Fruit fly (Drosophila melanogaster) whole organism, adult: ENCODE data around the gene Sfxn2.

Source experiments
- CG11617 ChIP-seq: fragments of 200-800 bp; sonication (Bioruptor generic); optimal IDR thresholded peaks from 2 replicates; lab custom pipeline; 2017; ENCODE audit warnings: mild to moderate bottlenecking, missing biosample characterization, missing genetic modification reagents, missing genetic modification characterization
- CG12768 ChIP-seq: fragments of 200-800 bp; sonication (Bioruptor generic); optimal IDR thresholded peaks from 2 replicates; lab custom pipeline; 2017; ENCODE audit warnings: missing biosample characterization, missing genetic modification characterization, mild to moderate bottlenecking, moderate library complexity, missing genetic modification reagents
- CG14711 ChIP-seq: fragments of 200-800 bp; sonication (Bioruptor generic); optimal IDR thresholded peaks from 2 replicates; lab custom pipeline; 2018; ENCODE audit warnings: missing biosample characterization, mild to moderate bottlenecking, missing genetic modification characterization, moderate library complexity
- CG1620 ChIP-seq: fragments of 200-800 bp; sonication (Bioruptor generic); optimal IDR thresholded peaks from 2 replicates; lab custom pipeline; 2016; ENCODE audit warnings: missing biosample characterization, missing genetic modification characterization
- CG33017 ChIP-seq: fragments of 200-800 bp; sonication (Bioruptor generic); optimal IDR thresholded peaks from 2 replicates; lab custom pipeline; 2018; ENCODE audit warnings: missing biosample characterization, mild to moderate bottlenecking, missing genetic modification characterization, moderate library complexity
- CG5204 ChIP-seq: fragments of 200-800 bp; sonication (Bioruptor generic); optimal IDR thresholded peaks from 2 replicates; lab custom pipeline; 2016; ENCODE audit warnings: missing biosample characterization, missing genetic modification characterization
- CG7045 ChIP-seq: fragments of 200-800 bp; sonication (Bioruptor generic); optimal IDR thresholded peaks from 2 replicates; lab custom pipeline; 2017; ENCODE audit warnings: missing biosample characterization, mild to moderate bottlenecking, missing genetic modification characterization
- CG7101 ChIP-seq: fragments of 200-800 bp; sonication (Bioruptor generic); optimal IDR thresholded peaks from 2 replicates; lab custom pipeline; 2018; ENCODE audit warnings: missing biosample characterization, mild to moderate bottlenecking, missing genetic modification characterization, moderate library complexity
- Clk ChIP-seq: fragments of 200-800 bp; sonication (Bioruptor generic); optimal IDR thresholded peaks from 2 replicates; lab custom pipeline; 2017; ENCODE audit warnings: missing biosample characterization, missing genetic modification characterization
- Crg-1 ChIP-seq: fragments of 200-800 bp; sonication (Bioruptor generic); optimal IDR thresholded peaks from 2 replicates; lab custom pipeline; 2016; ENCODE audit warnings: missing biosample characterization, missing genetic modification characterization
- Hr96 ChIP-seq: fragments of 200-800 bp; sonication (Bioruptor generic); optimal IDR thresholded peaks from 2 replicates; lab custom pipeline; 2016; ENCODE audit warnings: missing biosample characterization, missing genetic modification characterization
- Mnt ChIP-seq: fragments of 200-800 bp; sonication (Bioruptor generic); optimal IDR thresholded peaks from 2 replicates; lab custom pipeline; 2016; ENCODE audit warnings: missing biosample characterization, mild to moderate bottlenecking, missing genetic modification characterization
- bab1 ChIP-seq: fragments of 200-800 bp; sonication (Bioruptor generic); optimal IDR thresholded peaks from 3 replicates; lab custom pipeline; 2019; ENCODE audit warnings: missing biosample characterization, mild to moderate bottlenecking, missing genetic modification characterization, moderate library complexity
- cic ChIP-seq: fragments of 200-800 bp; sonication (Bioruptor generic); optimal IDR thresholded peaks from 2 replicates; lab custom pipeline; 2017; ENCODE audit warnings: missing biosample characterization, mild to moderate bottlenecking, missing genetic modification characterization, moderate library complexity
- cnc ChIP-seq, 2 experiments: fragments of >200 bp; optimal IDR thresholded peaks; 2 replicates each; lab custom pipeline; 2017
- kay ChIP-seq: fragments of 200-800 bp; sonication (Bioruptor generic); peaks from one replicate; lab custom pipeline; 2016; ENCODE audit warnings: missing biosample characterization, missing genetic modification characterization, borderline replicate concordance
- ovo ChIP-seq: fragments of 200-800 bp; sonication (Bioruptor generic); optimal IDR thresholded peaks from 2 replicates; lab custom pipeline; 2016; ENCODE audit warnings: missing biosample characterization, missing genetic modification characterization
- pad ChIP-seq: fragments of 200-800 bp; sonication (Bioruptor generic); optimal IDR thresholded peaks from 3 replicates; lab custom pipeline; 2017; ENCODE audit warnings: missing biosample characterization, missing genetic modification characterization, mild to moderate bottlenecking, moderate library complexity, missing genetic modification reagents
- tj ChIP-seq: fragments of 200-800 bp; sonication (Bioruptor generic); optimal IDR thresholded peaks from 3 replicates; lab custom pipeline; 2017; ENCODE audit warnings: missing biosample characterization, mild to moderate bottlenecking, missing genetic modification characterization, moderate library complexity
- toe ChIP-seq: fragments of 200-800 bp; sonication (Bioruptor generic); optimal IDR thresholded peaks from 2 replicates; lab custom pipeline; 2016; ENCODE audit warnings: missing biosample characterization, missing genetic modification characterization

Sfxn2 gene

dm6 chr3L:19071173-19071844 is 8.3 kb downstream of the Sfxn2 start:
- TF ChIP-seq kay (GFP tag; lab: Kevin White, UChicago) = peak; percentile 95
- TF ChIP-seq ovo (GFP tag; lab: Kevin White, UChicago) = peak; percentile 14
- TF ChIP-seq cic = peak; percentile 88
- TF ChIP-seq CG14711 = no peak
- TF ChIP-seq CG7101 (tag; lab: Kevin White, UChicago) = peak; percentile 1
- TF ChIP-seq CG12768 (GFP tag; lab: Kevin White, UChicago) = peak; percentile 14
- no peak for TF ChIP-seq CG5204 (GFP tag; lab: Kevin White, UChicago)
- TF ChIP-seq CG7045 (GFP tag; lab: Kevin White, UChicago) = peak; percentile 32
- TF ChIP-seq Mnt (GFP tag; lab: Kevin White, UChicago) = peak; percentile 20

DNA sequence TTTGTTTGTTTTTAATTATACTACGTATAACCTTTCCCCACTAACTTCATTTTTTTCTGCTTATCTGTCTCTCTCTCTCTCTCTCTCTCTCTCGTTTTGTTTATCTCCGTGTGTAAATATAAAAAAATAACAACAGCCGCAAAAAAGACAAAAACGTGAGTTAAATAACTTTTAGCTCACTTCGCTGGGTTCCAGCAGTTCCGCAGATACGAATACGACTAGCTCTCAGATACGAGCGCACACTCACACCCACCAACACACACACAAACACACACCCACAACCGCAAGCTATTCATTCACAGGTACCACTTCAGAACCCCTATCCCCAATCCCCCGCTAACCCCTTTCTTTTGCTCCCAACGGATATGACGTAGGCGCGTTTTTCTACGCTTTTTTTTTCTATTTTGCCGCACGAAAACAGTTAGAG is 9.2 kb downstream of the Sfxn2 start:
- TF ChIP-seq CG1620 (GFP tag; lab: Kevin White, UChicago) (no peak), Crg-1 (GFP tag; lab: Kevin White, UChicago) (peak; percentile 24), CG7045 (GFP tag; lab: Kevin White, UChicago) (peak; percentile 71), cic (peak; percentile 100), CG14711 (peak; percentile 31), Hr96 (GFP tag; lab: Kevin White, UChicago) (no peak), cnc (optimal IDR thresholded peaks at IDR 0.05; lab: Kevin White, UChicago) (no peak), CG5204 (GFP tag; lab: Kevin White, UChicago) (no peak), toe (GFP tag; lab: Kevin White, UChicago) (peak; percentile 23), Mnt (GFP tag; lab: Kevin White, UChicago) (no peak), Clk (GFP tag; lab: Kevin White, UChicago) (peak; percentile 10), kay (GFP tag; lab: Kevin White, UChicago) (peak; percentile 93), tj (GFP tag; lab: Kevin White, UChicago) (peak; percentile 24), bab1 (GFP tag; lab: Kevin White, UChicago) (peak; percentile 39), CG33017 (tag; lab: Kevin White, UChicago) (peak; percentile 77), pad (GFP tag; lab: Kevin White, UChicago) (peak; percentile 16), CG12768 (GFP tag; lab: Kevin White, UChicago) (peak; percentile 86), CG11617 (GFP tag; lab: Kevin White, UChicago) (peak; percentile 52), ovo (GFP tag; lab: Kevin White, UChicago) (peak; percentile 76), CG7101 (tag; lab: Kevin White, UChicago) (peak; percentile 27)

- TF ChIP-seq cic (peak; percentile 75), Hr96 (GFP tag; lab: Kevin White, UChicago) (no peak), cnc (optimal IDR thresholded peaks at IDR 0.05; lab: Kevin White, UChicago) (no peak), ovo (GFP tag; lab: Kevin White, UChicago) (no peak), Clk (GFP tag; lab: Kevin White, UChicago) (no peak), CG33017 (tag; lab: Kevin White, UChicago) (no peak), tj (GFP tag; lab: Kevin White, UChicago) (no peak), CG5204 (GFP tag; lab: Kevin White, UChicago) (no peak), CG12768 (GFP tag; lab: Kevin White, UChicago) (peak; percentile 31), Mnt (GFP tag; lab: Kevin White, UChicago) (peak; percentile 32), CG14711 (no peak), CG1620 (GFP tag; lab: Kevin White, UChicago) (no peak), CG11617 (GFP tag; lab: Kevin White, UChicago) (no peak)
Measured at dm6 chr3L:19073029-19073908, 10.3 kb downstream of the Sfxn2 start.

DNA sequence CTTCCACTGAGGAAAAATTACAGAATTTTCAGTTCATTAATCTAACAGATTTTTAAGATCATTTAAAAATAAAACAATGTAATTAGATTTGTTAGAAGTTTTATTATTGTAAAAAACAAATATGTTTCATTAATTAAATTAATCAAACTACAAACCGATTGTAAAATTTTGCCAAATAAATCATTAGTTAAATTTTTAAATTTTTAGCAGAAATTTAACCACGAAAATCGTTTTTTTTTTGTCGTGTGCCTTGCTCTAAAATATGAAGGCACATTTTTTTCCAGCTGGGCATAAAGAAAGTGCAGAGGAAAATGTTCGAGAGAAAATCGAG is 10.9 kb downstream of the Sfxn2 start:
- TF ChIP-seq CG12768 (GFP tag; lab: Kevin White, UChicago) = no peak
- no peak for TF ChIP-seq CG14711
- TF ChIP-seq Hr96 (GFP tag; lab: Kevin White, UChicago) = no peak
- TF ChIP-seq kay (GFP tag; lab: Kevin White, UChicago) = peak; percentile 20

DNA sequence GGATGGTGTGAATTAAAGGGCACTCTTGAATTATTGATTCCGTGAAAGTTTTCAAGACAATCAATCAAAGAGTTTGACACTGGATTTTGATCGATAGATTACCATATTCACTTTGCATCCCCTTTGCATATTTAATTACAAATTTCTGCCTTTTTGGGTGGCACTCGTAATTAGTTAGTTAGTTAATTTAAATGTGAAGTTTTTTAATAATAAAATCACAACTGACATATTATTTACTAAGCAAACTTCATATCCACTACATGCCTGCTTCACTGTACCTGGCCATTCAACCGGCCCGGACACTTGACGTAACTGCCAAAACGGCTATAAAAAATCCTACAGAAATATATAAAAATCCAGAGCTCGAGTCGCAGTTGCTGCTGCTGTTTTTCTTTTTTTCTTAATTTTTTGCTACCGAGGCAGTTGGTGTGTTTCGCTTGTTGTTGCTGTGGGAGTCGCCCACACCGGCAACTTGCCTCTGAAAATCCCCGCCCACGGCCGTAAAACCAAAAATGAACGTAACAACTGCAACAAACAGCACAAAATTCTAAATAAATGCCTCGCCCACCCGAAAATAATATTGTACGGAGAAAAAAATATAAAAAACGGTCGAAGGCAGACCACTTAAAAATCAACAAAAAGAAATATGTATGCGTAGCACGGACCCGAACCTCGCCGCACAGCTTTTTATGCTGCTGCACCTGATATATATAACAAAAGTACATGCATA is 11.9 kb downstream of the Sfxn2 start:
- TF ChIP-seq CG5204 (GFP tag; lab: Kevin White, UChicago) (no peak), CG7045 (GFP tag; lab: Kevin White, UChicago) (no peak), Hr96 (GFP tag; lab: Kevin White, UChicago) (no peak), tj (GFP tag; lab: Kevin White, UChicago) (no peak), Crg-1 (GFP tag; lab: Kevin White, UChicago) (no peak), CG33017 (tag; lab: Kevin White, UChicago) (no peak), ovo (GFP tag; lab: Kevin White, UChicago) (no peak)
